Fruit fly (Drosophila melanogaster) whole organism, embryonic: ENCODE measurements around the gene Chd3.

Experiments used
- Abd-B ChIP-seq: fragments of 200-800 bp; sonication (Bioruptor generic); optimal IDR thresholded peaks from 2 replicates; lab custom pipeline; 2018; ENCODE audit warnings: missing biosample characterization, mild to moderate bottlenecking, missing genetic modification characterization, moderate library complexity
- CG10209 ChIP-seq: fragments of 200-800 bp; sonication (Bioruptor generic); optimal IDR thresholded peaks from 3 replicates; lab custom pipeline; 2017; ENCODE audit warnings: missing biosample characterization, mild to moderate bottlenecking, missing genetic modification characterization, missing genetic modification reagents
- CG10267 ChIP-seq: fragments of 200-800 bp; sonication (Bioruptor generic); optimal IDR thresholded peaks from 2 replicates; lab custom pipeline; 2018; ENCODE audit warnings: missing biosample characterization, mild to moderate bottlenecking, missing genetic modification characterization, moderate library complexity
- CG10959 ChIP-seq: fragments of 200-800 bp; sonication (Bioruptor generic); IDR thresholded peaks from 2 replicates; pipeline ENCODE4 v1.3.6; 2022; ENCODE audit warnings: missing biosample characterization, missing genetic modification characterization
- CG11456 ChIP-seq: fragments of 200-800 bp; sonication (Bioruptor generic); IDR thresholded peaks from 3 replicates; pipeline ENCODE4 v1.3.6; 2022; ENCODE audit warnings: missing biosample characterization, missing genetic modification characterization
- CG11504 ChIP-seq: fragments of 200-800 bp; sonication (Bioruptor generic); optimal IDR thresholded peaks from 3 replicates; lab custom pipeline; 2019; ENCODE audit warnings: missing biosample characterization, mild to moderate bottlenecking, missing genetic modification characterization, moderate library complexity
- CG11695 ChIP-seq: fragments of 200-800 bp; sonication (Bioruptor generic); IDR thresholded peaks from 3 replicates; pipeline ENCODE4 v1.3.6; 2022; ENCODE audit warnings: missing biosample characterization, missing genetic modification characterization
- CG13296 ChIP-seq: fragments of 200-800 bp; sonication (Bioruptor generic); optimal IDR thresholded peaks from 3 replicates; lab custom pipeline; 2018; ENCODE audit warnings: missing biosample characterization, mild to moderate bottlenecking, missing genetic modification characterization
- CG13424 ChIP-seq: fragments of 200-800 bp; sonication (Bioruptor generic); optimal IDR thresholded peaks from 2 replicates; lab custom pipeline; 2019; ENCODE audit warnings: missing biosample characterization, mild to moderate bottlenecking, missing genetic modification characterization, moderate library complexity
- CG14441 ChIP-seq: fragments of 200-800 bp; sonication (Bioruptor generic); IDR thresholded peaks from 2 replicates; pipeline ENCODE4 v1.3.6; 2022; ENCODE audit warnings: missing biosample characterization, missing genetic modification characterization
- CG17361 ChIP-seq: fragments of 200-800 bp; sonication (Bioruptor generic); IDR thresholded peaks from 3 replicates; pipeline ENCODE4 v1.3.6; 2022; ENCODE audit warnings: missing biosample characterization, missing genetic modification characterization
- CG2116 ChIP-seq: fragments of 200-800 bp; sonication (Bioruptor generic); optimal IDR thresholded peaks from 3 replicates; lab custom pipeline; 2018; ENCODE audit warnings: missing biosample characterization, mild to moderate bottlenecking, missing genetic modification characterization
- CG2202 ChIP-seq: fragments of 200-800 bp; sonication (Bioruptor generic); optimal IDR thresholded peaks from 2 replicates; lab custom pipeline; 2018; ENCODE audit warnings: missing biosample characterization, mild to moderate bottlenecking, missing genetic modification characterization
- CG32772 ChIP-seq: fragments of 200-800 bp; sonication (Bioruptor generic); IDR thresholded peaks from 2 replicates; pipeline ENCODE4 v1.3.6; 2022; ENCODE audit warnings: missing biosample characterization, missing genetic modification characterization
- CG4730 ChIP-seq: fragments of 200-800 bp; sonication (Bioruptor generic); IDR thresholded peaks from 2 replicates; pipeline ENCODE4 v1.3.6; 2022; ENCODE audit warnings: missing biosample characterization, missing genetic modification characterization
- CG6272 ChIP-seq: fragments of 200-800 bp; sonication (Bioruptor generic); IDR thresholded peaks from 2 replicates; pipeline ENCODE4 v1.3.6; 2022; ENCODE audit warnings: missing biosample characterization, missing genetic modification characterization
- CG6791 ChIP-seq: fragments of 200-800 bp; sonication (Bioruptor generic); IDR thresholded peaks from 3 replicates; pipeline ENCODE4 v1.3.6; 2022; ENCODE audit warnings: missing biosample characterization, missing genetic modification characterization; ENCODE audit not compliant: partially characterized antibody
- CG7357 ChIP-seq: fragments of 200-800 bp; sonication (Bioruptor generic); IDR thresholded peaks from 3 replicates; pipeline ENCODE4 v1.3.6; 2022; ENCODE audit warnings: missing biosample characterization, missing genetic modification characterization
- CG7786 ChIP-seq: fragments of 200-800 bp; sonication (Bioruptor generic); optimal IDR thresholded peaks from 2 replicates; lab custom pipeline; 2016; ENCODE audit warnings: missing biosample characterization, missing genetic modification characterization
- CG9215 ChIP-seq: fragments of 200-800 bp; sonication (Bioruptor generic); IDR thresholded peaks from 2 replicates; pipeline ENCODE4 v1.3.6; 2022; ENCODE audit warnings: missing biosample characterization, missing genetic modification characterization
- D19A ChIP-seq: fragments of 200-800 bp; optimal IDR thresholded peaks from 3 replicates; lab custom pipeline; 2019; ENCODE audit warnings: missing biosample characterization, mild to moderate bottlenecking, missing genetic modification characterization, moderate library complexity
- Dll ChIP-seq: fragments of 200-800 bp; sonication (Bioruptor generic); IDR thresholded peaks from 4 replicates; pipeline ENCODE4 v1.3.6; 2022; ENCODE audit warnings: missing biosample characterization, missing genetic modification characterization; ENCODE audit not compliant: partially characterized antibody
- E2f1 ChIP-seq: fragments of 200-800 bp; sonication (Bioruptor generic); IDR thresholded peaks from 2 replicates; pipeline ENCODE4 v1.3.6; 2022; ENCODE audit warnings: missing biosample characterization, missing genetic modification characterization
- Ets65A ChIP-seq: fragments of 200-800 bp; sonication (Bioruptor generic); peaks from one replicate; lab custom pipeline; 2016; ENCODE audit warnings: missing biosample characterization, missing genetic modification characterization
- Fer1 ChIP-seq: fragments of 200-800 bp; sonication (Bioruptor generic); optimal IDR thresholded peaks from 2 replicates; lab custom pipeline; 2017; ENCODE audit warnings: missing biosample characterization, mild to moderate bottlenecking, missing genetic modification characterization
- Gug ChIP-seq: fragments of 200-800 bp; sonication (Bioruptor generic); IDR thresholded peaks from 4 replicates; pipeline ENCODE4 v1.3.6; 2022; ENCODE audit warnings: missing biosample characterization, missing genetic modification characterization
- H15 ChIP-seq: fragments of 200-800 bp; sonication (Bioruptor generic); IDR thresholded peaks from 3 replicates; pipeline ENCODE4 v1.3.6; 2022; ENCODE audit warnings: missing biosample characterization, missing genetic modification characterization
- Hr51 ChIP-seq, 2 experiments: fragments of 200-800 bp; sonication (Bioruptor generic); optimal IDR thresholded peaks; 2 replicates in 1 of 2; 3 replicates in 1 of 2; lab custom pipeline; 2016 to 2018; ENCODE audit warnings: missing biosample characterization in 2 of 2, missing genetic modification characterization in 2 of 2, mild to moderate bottlenecking in 1 of 2, moderate library complexity in 1 of 2
- MBD-R2 ChIP-seq: fragments of 200-800 bp; sonication (Bioruptor generic); IDR thresholded peaks from 2 replicates; pipeline ENCODE4 v1.3.6; 2022; ENCODE audit warnings: missing biosample characterization, missing genetic modification characterization
- MTF-1 ChIP-seq: fragments of 200-800 bp; sonication (Bioruptor generic); optimal IDR thresholded peaks from 2 replicates; lab custom pipeline; 2018; ENCODE audit warnings: missing biosample characterization, mild to moderate bottlenecking, missing genetic modification characterization, borderline replicate concordance
- NC2β ChIP-seq: fragments of 200-800 bp; sonication (Bioruptor generic); optimal IDR thresholded peaks from 2 replicates; lab custom pipeline; 2016; ENCODE audit warnings: missing biosample characterization, missing genetic modification characterization
- Oli ChIP-seq: fragments of 200-800 bp; sonication (Bioruptor generic); optimal IDR thresholded peaks from 2 replicates; lab custom pipeline; 2018; ENCODE audit warnings: missing biosample characterization, mild to moderate bottlenecking, missing genetic modification characterization, moderate library complexity
- Rx ChIP-seq: fragments of 200-800 bp; sonication (Bioruptor generic); IDR thresholded peaks from 2 replicates; pipeline ENCODE4 v1.3.6; 2022; ENCODE audit warnings: missing biosample characterization, missing genetic modification characterization
- Sry-δ ChIP-seq: fragments of 200-800 bp; sonication (Bioruptor generic); optimal IDR thresholded peaks from 2 replicates; lab custom pipeline; 2016; ENCODE audit warnings: missing biosample characterization, missing genetic modification characterization
- Stat92E ChIP-seq, 3 experiments: fragments of >200 bp in 2 of 3; fragments of 200-800 bp in 1 of 3; sonication (Bioruptor generic) in 1 of 3; optimal IDR thresholded peaks; 2 replicates each; lab custom pipeline; 2017 to 2019; ENCODE audit warnings: missing biosample characterization in 3 of 3, missing genetic modification characterization in 3 of 3, mild to moderate bottlenecking in 1 of 3, moderate library complexity in 1 of 3
- Tbp ChIP-seq: fragments of >200 bp; optimal IDR thresholded peaks from 2 replicates; lab custom pipeline; 2018; ENCODE audit warnings: missing biosample characterization, missing genetic modification characterization
- az2 ChIP-seq: fragments of 200-800 bp; sonication (Bioruptor generic); optimal IDR thresholded peaks from 3 replicates; lab custom pipeline; 2016; ENCODE audit warnings: missing biosample characterization, missing genetic modification characterization
- bab2 ChIP-seq: fragments of 200-800 bp; sonication (Bioruptor generic); optimal IDR thresholded peaks from 2 replicates; lab custom pipeline; 2016; ENCODE audit warnings: missing biosample characterization, missing genetic modification characterization
- dm ChIP-seq: fragments of 200-800 bp; sonication (Bioruptor generic); optimal IDR thresholded peaks from 3 replicates; lab custom pipeline; 2016; ENCODE audit warnings: missing biosample characterization, missing genetic modification characterization
- dmrt99B ChIP-seq: fragments of 200-800 bp; sonication (Bioruptor generic); optimal IDR thresholded peaks from 2 replicates; lab custom pipeline; 2018; ENCODE audit warnings: missing biosample characterization, mild to moderate bottlenecking, missing genetic modification characterization, moderate library complexity
- gro ChIP-seq: fragments of 200-800 bp; sonication (Bioruptor generic); optimal IDR thresholded peaks from 2 replicates; lab custom pipeline; 2016; ENCODE audit warnings: missing biosample characterization, missing genetic modification characterization
- gsb-n ChIP-seq: fragments of 200-800 bp; sonication (Bioruptor generic); optimal IDR thresholded peaks from 3 replicates; lab custom pipeline; 2018; ENCODE audit warnings: missing biosample characterization, mild to moderate bottlenecking, missing genetic modification characterization
- ham ChIP-seq: fragments of 200-800 bp; sonication (Bioruptor generic); IDR thresholded peaks from 2 replicates; pipeline ENCODE4 v1.3.6; 2022; ENCODE audit warnings: missing biosample characterization, missing genetic modification characterization
- prd ChIP-seq, 3 experiments: fragments of >200 bp in 2 of 3; fragments of 200-800 bp in 1 of 3; sonication (Bioruptor generic) in 1 of 3; optimal IDR thresholded peaks in 2 of 3; IDR thresholded peaks in 1 of 3; 2 replicates in 2 of 3; 3 replicates in 1 of 3; pipeline versions ENCODE4 v1.3.6 to Lab custom; 2017 to 2022; ENCODE audit warnings: missing biosample characterization in 1 of 3, missing genetic modification characterization in 1 of 3
- repo ChIP-seq: fragments of 200-800 bp; sonication (Bioruptor generic); optimal IDR thresholded peaks from 2 replicates; lab custom pipeline; 2016; ENCODE audit warnings: missing biosample characterization, missing genetic modification characterization
- stwl ChIP-seq: fragments of 200-800 bp; sonication (Bioruptor generic); optimal IDR thresholded peaks from 3 replicates; lab custom pipeline; 2018; ENCODE audit warnings: missing biosample characterization, mild to moderate bottlenecking, missing genetic modification characterization, moderate library complexity
- zfh1 ChIP-seq: fragments of 200-800 bp; sonication (Bioruptor generic); IDR thresholded peaks from 3 replicates; pipeline ENCODE4 v1.3.6; 2022; ENCODE audit warnings: missing biosample characterization, missing genetic modification characterization

The Chd3 gene

dm6 chr3L:19446394-19447349 lies at the start of gene Chd3, which contains the start of gene CG33062:
Gene Chd3, plus strand, starts transcription at chr3L:19447173.
Gene CG33062, minus strand, starts transcription at chr3L:19446444.
- no peak for TF ChIP-seq Stat92E (GFP tag; optimal IDR thresholded peaks at IDR 0.05; lab: Kevin White, UChicago)
- TF ChIP-seq CG10267 (tag; lab: Kevin White, UChicago) = peak; percentile 11
- TF ChIP-seq CG14441 (GFP tag; lab: Robert Waterston, UW) = 0 out of 2 replicates have a peak, but pooled peaks have one; percentile 14
- no peak for TF ChIP-seq gsb-n (tag; lab: Kevin White, UChicago)
- TF ChIP-seq CG11695 = no peak
- peak; percentile 36 for TF ChIP-seq D19A (tag; lab: Kevin White, UChicago)
- no peak for TF ChIP-seq H15 (GFP tag; lab: Robert Waterston, UW)
- no peak for TF ChIP-seq E2f1 (GFP tag; lab: Robert Waterston, UW)
- TF ChIP-seq prd (optimal IDR thresholded peaks at IDR 0.05; lab: Kevin White, UChicago) = no peak
- peak; percentile 32; the same call in 1 of the 3 replicates for TF ChIP-seq prd (GFP tag; IDR thresholded peaks at IDR 0.05; lab: Robert Waterston, UW)
- TF ChIP-seq Gug = peak; percentile 35; the same call in 2 of the 4 replicates
- no peak for TF ChIP-seq Tbp
- peak; percentile 31 for TF ChIP-seq CG10209 (GFP tag; lab: Kevin White, UChicago)
- TF ChIP-seq CG10959 = no peak
- no peak for TF ChIP-seq gro (GFP tag; lab: Kevin White, UChicago)
- TF ChIP-seq Sry-δ = peak; percentile 11
- peak; percentile 13 for TF ChIP-seq az2 (GFP tag; lab: Kevin White, UChicago)
- peak; percentile 4 for TF ChIP-seq CG2116 (GFP tag; lab: Kevin White, UChicago)
- no peak for TF ChIP-seq MTF-1
- TF ChIP-seq CG11504 (tag; lab: Kevin White, UChicago) = peak; percentile 36
- TF ChIP-seq CG32772 (GFP tag; lab: Robert Waterston, UW) = peak; percentile 35; the same call in 1 of the 2 replicates
- no peak for TF ChIP-seq dmrt99B (tag; lab: Kevin White, UChicago)
- peak; percentile 93 for TF ChIP-seq CG7357
- TF ChIP-seq bab2 (GFP tag; lab: Kevin White, UChicago) = no peak
- no peak for TF ChIP-seq CG2202
- peak; percentile 16 for TF ChIP-seq stwl (tag; lab: Kevin White, UChicago)
- TF ChIP-seq Ets65A (GFP tag; lab: Kevin White, UChicago) = peak; percentile 94
- TF ChIP-seq Hr51 (GFP tag; optimal IDR thresholded peaks at IDR 0.05; lab: Kevin White, UChicago) = peak in 1 of 2 experiments; percentile 8
- peak; percentile 32; the same call in 1 of the 2 replicates for TF ChIP-seq MBD-R2 (GFP tag; lab: Robert Waterston, UW)
- no peak for TF ChIP-seq NC2β (GFP tag; lab: Kevin White, UChicago)
- peak; percentile 55 for TF ChIP-seq CG6272 (GFP tag; lab: Robert Waterston, UW)
- no peak for TF ChIP-seq dm (GFP tag; lab: Kevin White, UChicago)
- 0 out of 3 replicates have a peak, but pooled peaks have one; percentile 3 for TF ChIP-seq zfh1 (GFP tag; lab: Robert Waterston, UW)
- TF ChIP-seq CG13424 (tag; lab: Kevin White, UChicago) = peak; percentile 23
- TF ChIP-seq CG6791 (GFP tag; lab: Robert Waterston, UW) = peak; percentile 56; the same call in 1 of the 3 replicates
- peak; percentile 61; the same call in 3 of the 4 replicates for TF ChIP-seq Dll (GFP tag; lab: Robert Waterston, UW)
- no peak for TF ChIP-seq CG7786 (GFP tag; lab: Kevin White, UChicago)
- TF ChIP-seq CG9215 = 0 out of 2 replicates have a peak, but pooled peaks have one; percentile 40
- no peak for TF ChIP-seq Rx (GFP tag; lab: Robert Waterston, UW)
- TF ChIP-seq Oli = peak; percentile 19
- TF ChIP-seq ham (GFP tag; lab: Robert Waterston, UW) = no peak
- TF ChIP-seq CG11456 (GFP tag; lab: Robert Waterston, UW) = no peak; the same call in 2 of the 3 replicates
- peak; percentile 80 for TF ChIP-seq Abd-B
- no peak for TF ChIP-seq repo (GFP tag; lab: Kevin White, UChicago)
- TF ChIP-seq CG17361 = peak; percentile 75; the same call in 2 of the 3 replicates
- no peak for TF ChIP-seq Fer1 (GFP tag; lab: Kevin White, UChicago)
- no peak for TF ChIP-seq CG13296 (GFP tag; lab: Kevin White, UChicago)
- TF ChIP-seq CG4730 (GFP tag; lab: Robert Waterston, UW) = 0 out of 2 replicates have a peak, but pooled peaks have one; percentile 9
